Fruit fly (Drosophila melanogaster) whole organism, embryonic: ENCODE measurements around the gene kra.

Experiments used
- Adf1 ChIP-seq: fragments of 200-800 bp; sonication (Bioruptor generic); IDR thresholded peaks from 2 replicates; pipeline ENCODE4 v1.3.6; 2022; ENCODE audit warnings: missing biosample characterization, missing genetic modification characterization
- CG10462 ChIP-seq: fragments of 200-800 bp; sonication (Bioruptor generic); optimal IDR thresholded peaks from 2 replicates; lab custom pipeline; 2016; ENCODE audit warnings: missing biosample characterization, missing genetic modification characterization
- CG10654 ChIP-seq: fragments of 200-800 bp; sonication (Bioruptor generic); optimal IDR thresholded peaks from 2 replicates; lab custom pipeline; 2016; ENCODE audit warnings: missing biosample characterization, missing genetic modification characterization
- CG11247 ChIP-seq: fragments of 200-800 bp; sonication (Bioruptor generic); IDR thresholded peaks from 2 replicates; pipeline ENCODE4 v1.3.6; 2022; ENCODE audit warnings: missing biosample characterization, missing genetic modification characterization
- CG12071 ChIP-seq: fragments of 200-800 bp; sonication (Bioruptor generic); optimal IDR thresholded peaks from 3 replicates; lab custom pipeline; 2018; ENCODE audit warnings: missing biosample characterization, mild to moderate bottlenecking, missing genetic modification characterization
- CG12219 ChIP-seq: fragments of 200-800 bp; sonication (Bioruptor generic); optimal IDR thresholded peaks from 3 replicates; lab custom pipeline; 2018; ENCODE audit warnings: missing biosample characterization, mild to moderate bottlenecking, missing genetic modification characterization
- CG13296 ChIP-seq: fragments of 200-800 bp; sonication (Bioruptor generic); optimal IDR thresholded peaks from 3 replicates; lab custom pipeline; 2018; ENCODE audit warnings: missing biosample characterization, mild to moderate bottlenecking, missing genetic modification characterization
- CG13775 ChIP-seq: fragments of 200-800 bp; sonication (Bioruptor generic); optimal IDR thresholded peaks from 3 replicates; lab custom pipeline; 2017; ENCODE audit warnings: missing biosample characterization, mild to moderate bottlenecking, missing genetic modification characterization
- CG14710 ChIP-seq: fragments of 200-800 bp; sonication (Bioruptor generic); optimal IDR thresholded peaks from 3 replicates; lab custom pipeline; 2019; ENCODE audit warnings: missing biosample characterization, mild to moderate bottlenecking, missing genetic modification characterization, moderate library complexity
- CG17186 ChIP-seq: fragments of 200-800 bp; sonication (Bioruptor generic); optimal IDR thresholded peaks from 3 replicates; lab custom pipeline; 2017; ENCODE audit warnings: missing biosample characterization, missing genetic modification reagents, missing genetic modification characterization
- CG17385 ChIP-seq: fragments of 200-800 bp; sonication (Bioruptor generic); optimal IDR thresholded peaks from 3 replicates; lab custom pipeline; 2018; ENCODE audit warnings: missing biosample characterization, mild to moderate bottlenecking, missing genetic modification characterization
- CG18764 ChIP-seq: fragments of 200-800 bp; sonication (Bioruptor generic); optimal IDR thresholded peaks from 3 replicates; lab custom pipeline; 2016; ENCODE audit warnings: missing biosample characterization, missing genetic modification characterization
- CG30403 ChIP-seq: fragments of 200-800 bp; sonication (Bioruptor generic); optimal IDR thresholded peaks from 3 replicates; lab custom pipeline; 2016; ENCODE audit warnings: missing biosample characterization, missing genetic modification characterization
- CG31441 ChIP-seq: fragments of 200-800 bp; sonication (Bioruptor generic); IDR thresholded peaks from 2 replicates; pipeline ENCODE4 v1.3.6; 2022; ENCODE audit warnings: missing biosample characterization, missing genetic modification characterization
- CG4617 ChIP-seq: fragments of 200-800 bp; sonication (Bioruptor generic); optimal IDR thresholded peaks from 3 replicates; lab custom pipeline; 2016; ENCODE audit warnings: missing biosample characterization, missing genetic modification characterization, borderline replicate concordance
- CG4820 ChIP-seq: fragments of 200-800 bp; sonication (Bioruptor generic); optimal IDR thresholded peaks from 3 replicates; lab custom pipeline; 2016; ENCODE audit warnings: missing biosample characterization, missing genetic modification characterization
- CG5953 ChIP-seq: fragments of 200-800 bp; sonication (Bioruptor generic); IDR thresholded peaks from 2 replicates; pipeline ENCODE4 v1.3.6; 2022; ENCODE audit warnings: missing biosample characterization, missing genetic modification characterization
- CG6813 ChIP-seq: fragments of 200-800 bp; sonication (Bioruptor generic); optimal IDR thresholded peaks from 2 replicates; lab custom pipeline; 2017; ENCODE audit warnings: missing biosample characterization, missing genetic modification characterization, mild to moderate bottlenecking, moderate library complexity, missing genetic modification reagents
- CG9817 ChIP-seq: fragments of 200-800 bp; sonication (Bioruptor generic); optimal IDR thresholded peaks from 2 replicates; lab custom pipeline; 2018; ENCODE audit warnings: missing biosample characterization, mild to moderate bottlenecking, missing genetic modification characterization, moderate library complexity
- Doc2 ChIP-seq: fragments of 200-800 bp; sonication (Bioruptor generic); IDR thresholded peaks from 2 replicates; pipeline ENCODE4 v1.3.6; 2022; ENCODE audit warnings: missing biosample characterization, missing genetic modification characterization
- Fer2 ChIP-seq: fragments of 200-800 bp; sonication (Bioruptor generic); optimal IDR thresholded peaks from 2 replicates; lab custom pipeline; 2018; ENCODE audit warnings: missing biosample characterization, mild to moderate bottlenecking, missing genetic modification characterization, moderate library complexity
- Hmx ChIP-seq: fragments of 200-800 bp; sonication (Bioruptor generic); optimal IDR thresholded peaks from 2 replicates; lab custom pipeline; 2016; ENCODE audit warnings: missing biosample characterization, missing genetic modification characterization
- Lpt ChIP-seq: fragments of >200 bp; optimal IDR thresholded peaks from 2 replicates; lab custom pipeline; 2018; ENCODE audit warnings: missing biosample characterization, missing genetic modification characterization
- Pdp1 ChIP-seq, 2 experiments: fragments of 200-800 bp; sonication (Bioruptor generic); optimal IDR thresholded peaks; 3 replicates each; lab custom pipeline; 2016; ENCODE audit warnings: missing biosample characterization in 2 of 2, missing genetic modification characterization in 2 of 2, mild to moderate bottlenecking in 1 of 2, moderate library complexity in 1 of 2
- Ptx1 ChIP-seq: fragments of 200-800 bp; sonication (Bioruptor generic); IDR thresholded peaks from 2 replicates; pipeline ENCODE4 v1.3.6; 2022; ENCODE audit warnings: missing biosample characterization, missing genetic modification characterization
- Side ChIP-seq: fragments of 200-800 bp; sonication (Bioruptor generic); optimal IDR thresholded peaks from 2 replicates; lab custom pipeline; 2016; ENCODE audit warnings: missing biosample characterization, missing genetic modification characterization
- Sry-β ChIP-seq: fragments of 200-800 bp; sonication (Bioruptor generic); optimal IDR thresholded peaks from 2 replicates; lab custom pipeline; 2018; ENCODE audit warnings: missing biosample characterization, mild to moderate bottlenecking, missing genetic modification characterization, moderate library complexity
- Trl ChIP-seq, 3 experiments: fragments of >200 bp in 2 of 3; fragments of 200-800 bp in 1 of 3; sonication (Bioruptor generic) in 1 of 3; optimal IDR thresholded peaks; 2 replicates in 1 of 3; 3 replicates in 2 of 3; lab custom pipeline; 2016 to 2017; ENCODE audit warnings: missing biosample characterization in 1 of 3, missing genetic modification characterization in 1 of 3
- aop ChIP-seq: fragments of 200-800 bp; sonication (Bioruptor generic); IDR thresholded peaks from 2 replicates; pipeline ENCODE4 v1.3.6; 2022; ENCODE audit warnings: missing biosample characterization, missing genetic modification characterization
- az2 ChIP-seq: fragments of 200-800 bp; sonication (Bioruptor generic); optimal IDR thresholded peaks from 3 replicates; lab custom pipeline; 2016; ENCODE audit warnings: missing biosample characterization, missing genetic modification characterization
- cg ChIP-seq: fragments of 200-800 bp; sonication (Bioruptor generic); optimal IDR thresholded peaks from 3 replicates; lab custom pipeline; 2019; ENCODE audit warnings: missing biosample characterization, mild to moderate bottlenecking, missing genetic modification characterization, moderate library complexity
- chinmo ChIP-seq: fragments of 200-800 bp; sonication (Bioruptor generic); IDR thresholded peaks from 4 replicates; pipeline ENCODE4 v1.3.6; 2022; ENCODE audit warnings: missing biosample characterization, missing genetic modification characterization; ENCODE audit not compliant: partially characterized antibody
- gce ChIP-seq: fragments of 200-800 bp; sonication (Bioruptor generic); IDR thresholded peaks from 3 replicates; pipeline ENCODE4 v1.3.6; 2022; ENCODE audit warnings: missing biosample characterization, missing genetic modification characterization
- gcm2 ChIP-seq: fragments of 200-800 bp; sonication (Bioruptor generic); optimal IDR thresholded peaks from 2 replicates; lab custom pipeline; 2016; ENCODE audit warnings: missing biosample characterization, missing genetic modification characterization
- gsb-n ChIP-seq: fragments of 200-800 bp; sonication (Bioruptor generic); optimal IDR thresholded peaks from 3 replicates; lab custom pipeline; 2018; ENCODE audit warnings: missing biosample characterization, mild to moderate bottlenecking, missing genetic modification characterization
- h ChIP-seq: fragments of >200 bp; optimal IDR thresholded peaks from 2 replicates; lab custom pipeline; 2017
- hth ChIP-seq: fragments of >200 bp; optimal IDR thresholded peaks from 2 replicates; lab custom pipeline; 2017; ENCODE audit warnings: inconsistent platforms
- ind ChIP-seq: fragments of 200-800 bp; sonication (Bioruptor generic); optimal IDR thresholded peaks from 3 replicates; lab custom pipeline; 2016; ENCODE audit warnings: missing biosample characterization, missing genetic modification characterization
- kay ChIP-seq: fragments of 200-800 bp; sonication (Bioruptor generic); optimal IDR thresholded peaks from 2 replicates; lab custom pipeline; 2016; ENCODE audit warnings: missing biosample characterization, missing genetic modification characterization
- nmo ChIP-seq: fragments of 200-800 bp; sonication (Bioruptor generic); optimal IDR thresholded peaks from 2 replicates; lab custom pipeline; 2018; ENCODE audit warnings: missing biosample characterization, mild to moderate bottlenecking, missing genetic modification characterization, moderate library complexity
- otp ChIP-seq: fragments of 200-800 bp; sonication (Bioruptor generic); IDR thresholded peaks from 3 replicates; pipeline ENCODE4, ENCODE4 v1.3.6; 2022; ENCODE audit warnings: missing biosample characterization, missing genetic modification characterization
- pum ChIP-seq: fragments of 200-800 bp; sonication (Bioruptor generic); optimal IDR thresholded peaks from 2 replicates; lab custom pipeline; 2016; ENCODE audit warnings: missing biosample characterization, missing genetic modification characterization
- sens ChIP-seq: fragments of 200-800 bp; sonication (Bioruptor generic); peaks from one replicate; lab custom pipeline; 2016; ENCODE audit warnings: missing biosample characterization, missing genetic modification characterization
- sens-2 ChIP-seq: fragments of 200-800 bp; sonication (Bioruptor generic); IDR thresholded peaks from 2 replicates; pipeline ENCODE4 v1.3.6; 2022; ENCODE audit warnings: missing biosample characterization, missing genetic modification characterization
- tgo ChIP-seq: fragments of 200-800 bp; sonication (Bioruptor generic); IDR thresholded peaks from 3 replicates; pipeline ENCODE4 v1.3.6; 2022; ENCODE audit warnings: missing biosample characterization, missing genetic modification characterization
- tin ChIP-seq: fragments of 200-800 bp; sonication (Bioruptor generic); optimal IDR thresholded peaks from 3 replicates; lab custom pipeline; 2016; ENCODE audit warnings: missing biosample characterization, missing genetic modification characterization
- trem ChIP-seq: fragments of 200-800 bp; optimal IDR thresholded peaks from 3 replicates; lab custom pipeline; 2019; ENCODE audit warnings: missing biosample characterization, mild to moderate bottlenecking, missing genetic modification characterization, moderate library complexity
- ttk ChIP-seq: fragments of 200-800 bp; sonication (Bioruptor generic); IDR thresholded peaks from 2 replicates; pipeline ENCODE4 v2.1.2; 2022; ENCODE audit warnings: missing biosample characterization, missing genetic modification characterization
- zfh1 ChIP-seq: fragments of 200-800 bp; sonication (Bioruptor generic); IDR thresholded peaks from 3 replicates; pipeline ENCODE4 v1.3.6; 2022; ENCODE audit warnings: missing biosample characterization, missing genetic modification characterization

kra gene

DNA sequence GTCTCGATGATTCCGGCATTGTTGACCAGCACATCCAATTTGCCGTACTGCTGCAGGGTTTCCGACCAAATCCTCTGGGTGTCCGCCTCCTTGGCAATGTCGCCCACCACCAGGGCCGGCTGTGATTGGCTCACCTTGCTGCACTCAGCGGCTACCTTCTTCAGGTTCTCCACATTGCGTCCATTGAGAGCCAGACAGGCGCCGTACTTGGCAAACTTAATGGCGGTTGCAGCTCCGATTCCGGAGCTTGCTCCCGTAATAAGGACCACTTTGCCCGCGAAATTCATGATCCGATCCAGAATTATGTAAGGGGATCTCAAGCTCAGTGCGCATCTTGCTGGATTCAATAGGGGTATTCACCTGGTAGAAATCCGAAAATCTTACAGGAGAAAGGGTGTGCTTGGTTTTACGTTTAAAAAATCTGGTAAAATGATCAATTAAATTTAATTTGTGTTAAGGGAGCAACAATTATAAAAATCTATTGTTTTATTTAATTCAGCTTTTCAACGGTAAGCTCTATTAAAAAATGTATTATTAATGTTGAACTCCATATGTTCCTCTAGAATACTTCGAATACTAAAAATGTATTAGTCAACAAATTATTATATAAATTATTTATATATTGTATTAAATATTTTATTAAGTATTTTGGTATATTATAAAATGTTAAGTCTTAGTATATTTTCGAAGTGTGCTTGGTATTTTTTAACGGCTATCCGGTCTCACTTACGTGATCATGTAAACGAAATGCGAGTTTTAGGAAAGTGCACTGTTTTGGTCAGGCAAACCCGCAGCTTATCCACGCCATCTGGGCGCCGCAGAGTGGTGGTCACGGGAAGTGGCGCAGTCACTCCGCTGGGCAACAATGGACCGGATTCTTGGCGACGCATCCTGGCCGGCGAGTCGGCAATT, 35.8 kb upstream of the kra start, which contains the start of the genes CG31548 and CG12170 (continued):
- peak; percentile 56 for TF ChIP-seq nmo
- no peak for TF ChIP-seq Trl (optimal IDR thresholded peaks at IDR 0.05; lab: Kevin White, UChicago)
- TF ChIP-seq Trl (GFP tag; optimal IDR thresholded peaks at IDR 0.05; lab: Kevin White, UChicago) = no peak
- TF ChIP-seq ttk (GFP tag; lab: Robert Waterston, UW) = 0 out of 2 replicates have a peak, but pooled peaks have one; percentile 15
- no peak for TF ChIP-seq Adf1 (GFP tag; lab: Robert Waterston, UW)
- TF ChIP-seq h (lab: Kevin White, UChicago) = no peak
- TF ChIP-seq gsb-n (tag; lab: Kevin White, UChicago) = peak; percentile 31
- peak; percentile 39 for TF ChIP-seq CG10462 (GFP tag; lab: Kevin White, UChicago)
- TF ChIP-seq CG11247 (GFP tag; lab: Robert Waterston, UW) = no peak
- no peak for TF ChIP-seq otp (GFP tag; lab: Robert Waterston, UW)
- TF ChIP-seq Hmx = no peak
- TF ChIP-seq CG10654 = peak; percentile 30
- peak; percentile 93 for TF ChIP-seq sens (GFP tag; lab: Kevin White, UChicago)
- peak; percentile 70 for TF ChIP-seq CG14710
- TF ChIP-seq Ptx1 (GFP tag; lab: Robert Waterston, UW) = peak; percentile 36; the same call in 1 of the 2 replicates
- peak; percentile 25 for TF ChIP-seq pum (GFP tag; lab: Kevin White, UChicago)
- no peak for TF ChIP-seq CG17186 (GFP tag; lab: Kevin White, UChicago)
- peak; percentile 62 for TF ChIP-seq CG13775 (GFP tag; lab: Kevin White, UChicago)
- peak; percentile 36; the same call in 1 of the 2 replicates for TF ChIP-seq CG5953 (GFP tag; lab: Robert Waterston, UW)
- TF ChIP-seq gce (GFP tag; lab: Robert Waterston, UW) = no peak
- TF ChIP-seq CG13296 (GFP tag; lab: Kevin White, UChicago) = peak; percentile 42
- TF ChIP-seq Side = peak; percentile 17
- peak; percentile 29 for TF ChIP-seq tin (GFP tag; lab: Kevin White, UChicago)
- TF ChIP-seq CG31441 (GFP tag; lab: Robert Waterston, UW) = peak; percentile 68
- peak in 1 of 2 experiments; percentile 97 for TF ChIP-seq Pdp1 (GFP tag; optimal IDR thresholded peaks at IDR 0.05; lab: Kevin White, UChicago)
- TF ChIP-seq Doc2 = no peak
- no peak for TF ChIP-seq CG12071 (GFP tag; lab: Kevin White, UChicago)
- no peak for TF ChIP-seq aop (GFP tag; lab: Robert Waterston, UW)
- no peak for TF ChIP-seq chinmo
- peak; percentile 42 for TF ChIP-seq CG18764 (GFP tag; lab: Kevin White, UChicago)
- no peak for TF ChIP-seq Sry-β
- peak; percentile 33 for TF ChIP-seq ind
- no peak for TF ChIP-seq CG9817 (tag; lab: Kevin White, UChicago)
- no peak for TF ChIP-seq CG17385 (GFP tag; lab: Kevin White, UChicago)
- 0 out of 3 replicates have a peak, but pooled peaks have one; percentile 43 for TF ChIP-seq zfh1 (GFP tag; lab: Robert Waterston, UW)
- TF ChIP-seq CG4617 (GFP tag; lab: Kevin White, UChicago) = no peak
- TF ChIP-seq CG30403 (GFP tag; lab: Kevin White, UChicago) = peak; percentile 53
- no peak for TF ChIP-seq CG6813 (GFP tag; lab: Kevin White, UChicago)
- TF ChIP-seq Lpt = no peak
- TF ChIP-seq hth = no peak
- no peak for TF ChIP-seq CG12219 (GFP tag; lab: Kevin White, UChicago)
- TF ChIP-seq sens-2 = 0 out of 2 replicates have a peak, but pooled peaks have one; percentile 12
- peak; percentile 43; the same call in 2 of the 3 replicates for TF ChIP-seq tgo (GFP tag; lab: Robert Waterston, UW)
- no peak for TF ChIP-seq gcm2 (GFP tag; lab: Kevin White, UChicago)
- no peak for TF ChIP-seq kay (GFP tag; lab: Kevin White, UChicago)
- TF ChIP-seq cg (GFP tag; lab: Kevin White, UChicago) = no peak
- no peak for TF ChIP-seq Fer2 (tag; lab: Kevin White, UChicago)
- peak; percentile 31 for TF ChIP-seq CG4820 (GFP tag; lab: Kevin White, UChicago)
- peak; percentile 57 for TF ChIP-seq trem
- TF ChIP-seq az2 (GFP tag; lab: Kevin White, UChicago) = peak; percentile 56
